Fruit fly (Drosophila melanogaster) Kc167 (cell line): ENCODE data around the gene rno.

Source experiments
- Sin3A ChIP-seq: fragments of >200 bp; optimal IDR thresholded peaks from 2 replicates; lab custom pipeline; 2018; ENCODE audit warnings: missing external identifiers
- psq ChIP-seq: fragments of >200 bp; optimal IDR thresholded peaks from 2 replicates; lab custom pipeline; 2017; ENCODE audit warnings: missing external identifiers

dm6 chr3L:199050-199745, 364 bp downstream of the rno start:
- TF ChIP-seq psq (lab: Kevin White, UChicago) (no peak), Sin3A (lab: Kevin White, UChicago) (no peak)
